Worm (Caenorhabditis elegans): Measurements from ENCODE around the gene C05D12.2.

ce11 chrII:11424032-11424431 lies 5.9 kb downstream of the C05D12.2 start:
- TF ChIP-seq ceh-63 (GFP tag; optimal IDR thresholded peaks at IDR 0.05), result no peak
- TF ChIP-seq ztf-11 (tag; optimal IDR thresholded peaks at IDR 0.05), result no peak
- no peak for TF ChIP-seq Y116A8C.19 (tag; optimal IDR thresholded peaks at IDR 0.05; ENCODE audit: borderline replicate concordance)

Data from whole organism, L1 larva.